Worm (Caenorhabditis elegans) whole organism, L2 larva: Measurements from ENCODE around the gene K02A6.3.

ENCODE experiments used
- C34F6.9 ChIP-seq: fragments of 150-350 bp; optimal IDR thresholded peaks from 2 replicates; lab custom pipeline; 2014; ENCODE audit warnings: missing biosample characterization, missing genetic modification characterization
- F13H6.1 ChIP-seq: sonication (generic microtip); optimal IDR thresholded peaks from 2 replicates; lab custom pipeline; 2016; ENCODE audit warnings: missing genetic modification characterization, missing compliant biosample characterization
- R02D3.7 ChIP-seq: fragments of 150-350 bp; optimal IDR thresholded peaks from 2 replicates; lab custom pipeline; 2014; ENCODE audit warnings: missing biosample characterization, missing genetic modification characterization
- Y55F3AM.14 ChIP-seq: fragments of 200-800 bp; sonication (Bioruptor generic); optimal IDR thresholded peaks from 2 replicates; lab custom pipeline; 2018; ENCODE audit warnings: mild to moderate bottlenecking, missing genetic modification characterization, missing compliant biosample characterization
- ZK546.5 ChIP-seq: sonication (generic microtip); optimal IDR thresholded peaks from 2 replicates; lab custom pipeline; 2017; ENCODE audit warnings: missing biosample characterization, missing genetic modification characterization
- alr-1 ChIP-seq: fragments of 150-350 bp; optimal IDR thresholded peaks from 2 replicates; lab custom pipeline; 2014; ENCODE audit warnings: missing biosample characterization, missing genetic modification characterization
- aly-2 ChIP-seq: fragments of 150-350 bp; optimal IDR thresholded peaks from 2 replicates; lab custom pipeline; 2014; ENCODE audit warnings: missing biosample characterization, missing genetic modification characterization
- ama-1 ChIP-seq: fragments of 150-350 bp; optimal IDR thresholded peaks from 2 replicates; lab custom pipeline; 2018; ENCODE audit warnings: inconsistent platforms
- blmp-1 ChIP-seq: sonication (generic microtip); optimal IDR thresholded peaks from 2 replicates; lab custom pipeline; 2017; ENCODE audit warnings: missing genetic modification characterization, mild to moderate bottlenecking, missing compliant biosample characterization, antibody characterized with exemption, moderate library complexity; ENCODE audit not compliant: insufficient read depth
- ceh-16 ChIP-seq: fragments of 150-350 bp; optimal IDR thresholded peaks from 2 replicates; lab custom pipeline; 2014; ENCODE audit warnings: missing biosample characterization, missing genetic modification characterization
- ceh-82 ChIP-seq: fragments of 150-350 bp; optimal IDR thresholded peaks from 2 replicates; lab custom pipeline; 2014; ENCODE audit warnings: missing biosample characterization, missing genetic modification characterization
- crh-2 ChIP-seq: sonication (generic microtip); optimal IDR thresholded peaks from 2 replicates; lab custom pipeline; 2017; ENCODE audit warnings: missing biosample characterization, missing genetic modification characterization
- dmd-4 ChIP-seq: sonication (generic microtip); optimal IDR thresholded peaks from 2 replicates; lab custom pipeline; 2017; ENCODE audit warnings: missing biosample characterization, missing genetic modification characterization
- egl-27 ChIP-seq: sonication (generic microtip); optimal IDR thresholded peaks from 3 replicates; lab custom pipeline; 2017; ENCODE audit warnings: missing biosample characterization, missing genetic modification reagents, missing genetic modification characterization
- elt-1 ChIP-seq: fragments of 150-350 bp; optimal IDR thresholded peaks from 2 replicates; lab custom pipeline; 2014; ENCODE audit warnings: missing biosample characterization, missing genetic modification characterization
- elt-3 ChIP-seq: sonication (generic microtip); optimal IDR thresholded peaks from 2 replicates; lab custom pipeline; 2017; ENCODE audit warnings: missing biosample characterization, missing genetic modification characterization
- fos-1 ChIP-seq: fragments of 150-350 bp; optimal IDR thresholded peaks from 2 replicates; lab custom pipeline; 2014; ENCODE audit warnings: missing biosample characterization, missing genetic modification characterization
- gmeb-1 ChIP-seq: fragments of 150-350 bp; optimal IDR thresholded peaks from 2 replicates; lab custom pipeline; 2014; ENCODE audit warnings: missing biosample characterization, missing genetic modification characterization
- lin-11 ChIP-seq: fragments of 150-350 bp; sonication (generic microtip); optimal IDR thresholded peaks from 2 replicates; lab custom pipeline; 2014; ENCODE audit warnings: missing biosample characterization, missing genetic modification characterization, inconsistent platforms, mixed read lengths
- lin-13 ChIP-seq: fragments of 150-350 bp; optimal IDR thresholded peaks from 2 replicates; lab custom pipeline; 2014; ENCODE audit warnings: missing biosample characterization, missing genetic modification reagents, missing genetic modification characterization
- lin-39 ChIP-seq: fragments of 150-350 bp; optimal IDR thresholded peaks from 2 replicates; lab custom pipeline; 2014; ENCODE audit warnings: missing biosample characterization, missing genetic modification reagents, missing genetic modification characterization
- lsy-2 ChIP-seq, 2 experiments: fragments of 150-350 bp in 1 of 2; sonication (generic microtip) in 1 of 2; optimal IDR thresholded peaks; 2 replicates each; lab custom pipeline; 2014 to 2017; ENCODE audit warnings: missing biosample characterization in 2 of 2, missing genetic modification characterization in 2 of 2
- mab-5 ChIP-seq: fragments of 150-350 bp; optimal IDR thresholded peaks from 2 replicates; lab custom pipeline; 2014; ENCODE audit warnings: missing biosample characterization, missing genetic modification characterization
- mbf-1 ChIP-seq: sonication (generic microtip); optimal IDR thresholded peaks from 2 replicates; lab custom pipeline; 2017; ENCODE audit warnings: missing biosample characterization, missing genetic modification characterization
- mdl-1 ChIP-seq, 2 experiments: fragments of 150-350 bp in 1 of 2; sonication (generic microtip) in 1 of 2; optimal IDR thresholded peaks; 2 replicates each; lab custom pipeline; 2017; ENCODE audit warnings: missing biosample characterization in 2 of 2, missing genetic modification characterization in 2 of 2
- nhr-10 ChIP-seq: sonication (generic microtip); optimal IDR thresholded peaks from 2 replicates; lab custom pipeline; 2017; ENCODE audit warnings: missing biosample characterization, missing genetic modification characterization
- nhr-11 ChIP-seq: fragments of 150-350 bp; optimal IDR thresholded peaks from 2 replicates; lab custom pipeline; 2014; ENCODE audit warnings: missing biosample characterization, missing genetic modification characterization
- nhr-12 ChIP-seq: fragments of 150-350 bp; optimal IDR thresholded peaks from 2 replicates; lab custom pipeline; 2014; ENCODE audit warnings: missing biosample characterization, missing genetic modification characterization
- nhr-129 ChIP-seq: fragments of 150-350 bp; optimal IDR thresholded peaks from 2 replicates; lab custom pipeline; 2014; ENCODE audit warnings: missing biosample characterization, missing genetic modification characterization
- nhr-21 ChIP-seq: fragments of 150-350 bp; optimal IDR thresholded peaks from 2 replicates; lab custom pipeline; 2014; ENCODE audit warnings: missing biosample characterization, missing genetic modification characterization
- nhr-23 ChIP-seq: fragments of 150-350 bp; optimal IDR thresholded peaks from 2 replicates; lab custom pipeline; 2014; ENCODE audit warnings: missing biosample characterization, missing genetic modification reagents, missing genetic modification characterization
- nhr-237 ChIP-seq: fragments of 150-350 bp; optimal IDR thresholded peaks from 2 replicates; lab custom pipeline; 2014; ENCODE audit warnings: missing biosample characterization, missing genetic modification characterization
- nhr-25 ChIP-seq: fragments of 150-350 bp; sonication (generic microtip); optimal IDR thresholded peaks from 3 replicates; lab custom pipeline; 2014; ENCODE audit warnings: missing biosample characterization, missing genetic modification characterization
- nhr-6 ChIP-seq: fragments of 150-350 bp; optimal IDR thresholded peaks from 2 replicates; lab custom pipeline; 2014; ENCODE audit warnings: missing biosample characterization, missing genetic modification characterization
- nhr-77 ChIP-seq: fragments of 150-350 bp; optimal IDR thresholded peaks from 2 replicates; lab custom pipeline; 2014; ENCODE audit warnings: missing biosample characterization, missing genetic modification characterization
- peb-1 ChIP-seq: fragments of 150-350 bp; optimal IDR thresholded peaks from 2 replicates; lab custom pipeline; 2014; ENCODE audit warnings: missing biosample characterization, missing genetic modification characterization
- sem-4 ChIP-seq: fragments of 150-350 bp; optimal IDR thresholded peaks from 2 replicates; lab custom pipeline; 2014; ENCODE audit warnings: missing biosample characterization, missing genetic modification reagents, missing genetic modification characterization
- skn-1 ChIP-seq: sonication (generic microtip); optimal IDR thresholded peaks from 2 replicates; lab custom pipeline; 2017; ENCODE audit warnings: missing biosample characterization, missing genetic modification characterization
- sma-3 ChIP-seq: sonication (generic microtip); optimal IDR thresholded peaks from 2 replicates; lab custom pipeline; 2016; ENCODE audit warnings: missing genetic modification reagents, missing genetic modification characterization, missing compliant biosample characterization
- sma-9 ChIP-seq, 2 experiments: fragments of 150-350 bp in 1 of 2; sonication (generic microtip) in 1 of 2; optimal IDR thresholded peaks; 2 replicates each; lab custom pipeline; 2014 to 2016; ENCODE audit warnings: missing genetic modification characterization in 2 of 2, mild to moderate bottlenecking in 1 of 2, missing biosample characterization in 1 of 2, missing compliant biosample characterization in 1 of 2, missing genetic modification reagents in 1 of 2, moderate library complexity in 1 of 2
- snpc-4 ChIP-seq: fragments of 150-350 bp; optimal IDR thresholded peaks from 2 replicates; lab custom pipeline; 2014; ENCODE audit warnings: missing biosample characterization, missing genetic modification characterization
- unc-39 ChIP-seq: fragments of 150-350 bp; optimal IDR thresholded peaks from 2 replicates; lab custom pipeline; 2014; ENCODE audit warnings: missing biosample characterization, missing genetic modification characterization
- unc-55 ChIP-seq: fragments of 150-350 bp; sonication (generic microtip); optimal IDR thresholded peaks from 3 replicates; lab custom pipeline; 2014; ENCODE audit warnings: missing biosample characterization, missing genetic modification reagents, missing genetic modification characterization
- unc-62 ChIP-seq: fragments of 150-350 bp; optimal IDR thresholded peaks from 2 replicates; lab custom pipeline; 2014; ENCODE audit warnings: missing biosample characterization, missing genetic modification reagents, missing genetic modification characterization
- zag-1 ChIP-seq: fragments of 150-350 bp; optimal IDR thresholded peaks from 2 replicates; lab custom pipeline; 2014; ENCODE audit warnings: missing biosample characterization, missing genetic modification characterization
- ztf-1 ChIP-seq: fragments of 200-800 bp; sonication (Bioruptor generic); conservative IDR thresholded peaks from 2 replicates; pipeline ENCODE4 v1.3.6; 2022; ENCODE audit warnings: missing genetic modification characterization, missing compliant biosample characterization
- ztf-11 ChIP-seq: sonication (generic microtip); optimal IDR thresholded peaks from 2 replicates; lab custom pipeline; 2017; ENCODE audit warnings: missing biosample characterization, missing genetic modification characterization
- ztf-4 ChIP-seq: fragments of 150-350 bp; optimal IDR thresholded peaks from 2 replicates; lab custom pipeline; 2014; ENCODE audit warnings: missing biosample characterization, missing genetic modification characterization

The K02A6.3 gene

DNA sequence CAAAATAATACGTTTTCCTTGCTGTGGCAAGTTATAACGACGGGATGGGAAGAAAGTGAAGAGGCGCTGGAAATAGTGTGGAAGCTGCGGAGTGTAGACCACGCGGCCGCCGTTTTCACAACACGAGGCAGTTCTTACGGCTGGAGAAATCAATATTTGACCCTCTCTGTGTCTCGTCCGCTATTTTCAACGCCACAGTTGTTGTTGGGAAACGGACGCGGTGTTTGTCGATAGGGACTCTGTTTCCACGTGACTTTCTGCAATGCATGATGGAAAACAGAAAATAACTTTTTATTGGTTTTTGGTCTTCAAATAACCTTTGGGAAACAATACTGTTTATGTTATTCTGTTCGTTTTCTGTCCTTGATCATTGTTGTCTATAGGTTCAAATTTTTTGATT lies at the start of gene K02A6.3:
Gene K02A6.3, minus strand, starts transcription at position 74 of the 400 bp plus-strand sequence.
- no peak for TF ChIP-seq peb-1 (tag; lab: Kevin White, UChicago)
- TF ChIP-seq unc-62 (GFP tag; lab: Kevin White, UChicago), result no peak
- TF ChIP-seq nhr-237 (tag; lab: Kevin White, UChicago), result no peak
- TF ChIP-seq nhr-10 (tag; lab: Kevin White, UChicago), result no peak
- peak; percentile 72 for TF ChIP-seq fos-1
- no peak for TF ChIP-seq aly-2 (tag; lab: Kevin White, UChicago)
- peak; percentile 92 for TF ChIP-seq nhr-21
- peak; percentile 95 for TF ChIP-seq sma-3 (GFP tag; lab: Kevin White, UChicago)
- TF ChIP-seq F13H6.1, result peak; percentile 94
- no peak for TF ChIP-seq nhr-77 (tag; lab: Kevin White, UChicago)
- peak; percentile 94 for TF ChIP-seq C34F6.9 (tag; lab: Kevin White, UChicago)
- TF ChIP-seq ceh-16, result no peak
- peak; percentile 21 to 84 for TF ChIP-seq lsy-2 (tag; optimal IDR thresholded peaks at IDR 0.05; lab: Kevin White, UChicago)
- peak; percentile 96 for TF ChIP-seq nhr-25 (tag; lab: Kevin White, UChicago)
- no peak for TF ChIP-seq ztf-1
- peak; percentile 86 for TF ChIP-seq ztf-4 (tag; lab: Kevin White, UChicago)
- TF ChIP-seq ama-1 (lab: Kevin White, UChicago), result peak; percentile 29
- TF ChIP-seq gmeb-1, result peak; percentile 76
- TF ChIP-seq nhr-129, result peak; percentile 96
- TF ChIP-seq mdl-1 (tag; optimal IDR thresholded peaks at IDR 0.05; lab: Kevin White, UChicago), result peak; percentile 88 to 97
- no peak for TF ChIP-seq elt-3 (tag; lab: Kevin White, UChicago)
- TF ChIP-seq alr-1, result no peak
- TF ChIP-seq ZK546.5 (tag; lab: Kevin White, UChicago), result no peak
- TF ChIP-seq lin-13 (GFP tag; lab: Kevin White, UChicago), result peak; percentile 53
- TF ChIP-seq nhr-23, result no peak
- no peak for TF ChIP-seq lin-39 (tag; lab: Kevin White, UChicago)
- peak; percentile 60 for TF ChIP-seq sem-4 (tag; lab: Kevin White, UChicago)
- TF ChIP-seq ztf-11 (tag; lab: Kevin White, UChicago), result no peak
- TF ChIP-seq unc-55 (GFP tag; lab: Kevin White, UChicago), result peak; percentile 61
- TF ChIP-seq skn-1 (tag; lab: Kevin White, UChicago), result peak; percentile 64
- TF ChIP-seq Y55F3AM.14 (GFP tag; lab: Kevin White, UChicago), result peak; percentile 79
- no peak for TF ChIP-seq ceh-82 (tag; lab: Kevin White, UChicago)
- TF ChIP-seq lin-11 (tag; lab: Kevin White, UChicago), result peak; percentile 22
- TF ChIP-seq dmd-4 (tag; lab: Kevin White, UChicago), result no peak
- TF ChIP-seq zag-1 (tag; lab: Kevin White, UChicago), result no peak
- no peak for TF ChIP-seq nhr-11 (tag; lab: Kevin White, UChicago)
- peak; percentile 80 for TF ChIP-seq mab-5 (tag; lab: Kevin White, UChicago)
- peak; percentile 27 for TF ChIP-seq snpc-4 (tag; lab: Kevin White, UChicago)
- no peak for TF ChIP-seq unc-39 (tag; lab: Kevin White, UChicago)
- peak; percentile 81 for TF ChIP-seq nhr-6
- no peak for TF ChIP-seq mbf-1
- TF ChIP-seq blmp-1 (tag; lab: Kevin White, UChicago), result peak; percentile 93
- peak; percentile 93 for TF ChIP-seq crh-2 (tag; lab: Kevin White, UChicago)
- TF ChIP-seq egl-27, result peak; percentile 48
- TF ChIP-seq sma-9 (GFP tag; optimal IDR thresholded peaks at IDR 0.05; lab: Kevin White, UChicago), result peak; percentile 97
- no peak for TF ChIP-seq sma-9 (tag; optimal IDR thresholded peaks at IDR 0.05; lab: Kevin White, UChicago)
- no peak for TF ChIP-seq nhr-12 (tag; lab: Kevin White, UChicago)
- TF ChIP-seq R02D3.7 (tag; lab: Kevin White, UChicago), result no peak
- TF ChIP-seq elt-1, result no peak
- TF ChIP-seq, all 48 proteins: peak for 25
